Worm (Caenorhabditis elegans): ENCODE data around the gene K04A8.20.

K04A8.20 gene

ce11 chrV:6538323-6538722 is 10.9 kb upstream of the K04A8.20 start:
- no peak for TF ChIP-seq unc-39 (tag; optimal IDR thresholded peaks at IDR 0.05)
- TF ChIP-seq lim-7 (GFP tag; IDR thresholded peaks at IDR 0.05) = no peak
- no peak for TF ChIP-seq madf-9 (GFP tag; conservative IDR thresholded peaks at IDR 0.05)
- no peak for TF ChIP-seq F10B5.3 (tag; optimal IDR thresholded peaks at IDR 0.05)
- no peak for TF ChIP-seq ceh-62 (tag; optimal IDR thresholded peaks at IDR 0.05)
- TF ChIP-seq zip-11 (GFP tag; IDR thresholded peaks at IDR 0.05) = no peak
- TF ChIP-seq dpl-1 (GFP tag; optimal IDR thresholded peaks at IDR 0.05) = no peak
- no peak for TF ChIP-seq ceh-20 (GFP tag; IDR thresholded peaks at IDR 0.05)
- TF ChIP-seq snpc-4 (tag; optimal IDR thresholded peaks at IDR 0.05) = no peak
- TF ChIP-seq ceh-82 (tag; optimal IDR thresholded peaks at IDR 0.05) = no peak
- TF ChIP-seq lir-3 (tag; optimal IDR thresholded peaks at IDR 0.05) = no peak
- no peak for TF ChIP-seq dmd-6 (GFP tag; IDR thresholded peaks at IDR 0.05)
- TF ChIP-seq lin-38 (GFP tag; IDR thresholded peaks at IDR 0.05) = no peak
- TF ChIP-seq madf-5 (GFP tag; IDR thresholded peaks at IDR 0.05) = no peak
- TF ChIP-seq nhr-111 (GFP tag; optimal IDR thresholded peaks at IDR 0.05) = no peak
- TF ChIP-seq duxl-1 (tag; optimal IDR thresholded peaks at IDR 0.05; ENCODE audit: poor library complexity) = no peak
- TF ChIP-seq rbr-2 (tag; optimal IDR thresholded peaks at IDR 0.05) = peak; percentile 51
- no peak for TF ChIP-seq daf-19 (GFP tag; conservative IDR thresholded peaks at IDR 0.05)
- TF ChIP-seq D1046.2 (GFP tag; IDR thresholded peaks at IDR 0.05) = no peak
- no peak for TF ChIP-seq sdz-12 (GFP tag; optimal IDR thresholded peaks at IDR 0.05)
- no peak for TF ChIP-seq ceh-28 (tag; optimal IDR thresholded peaks at IDR 0.05)
- no peak for TF ChIP-seq daf-12 (tag; optimal IDR thresholded peaks at IDR 0.05)
- no peak for TF ChIP-seq T20F7.1 (GFP tag; optimal IDR thresholded peaks at IDR 0.05)
- no peak for TF ChIP-seq dmd-8 (GFP tag; IDR thresholded peaks at IDR 0.05)
- TF ChIP-seq F26F4.8 (GFP tag; conservative IDR thresholded peaks at IDR 0.05) = no peak
- no peak for TF ChIP-seq nhr-25 (tag; optimal IDR thresholded peaks at IDR 0.05; ENCODE audit: borderline replicate concordance, insufficient read depth)
- TF ChIP-seq spr-1 (tag; optimal IDR thresholded peaks at IDR 0.05) = no peak
- no peak for TF ChIP-seq set-16 (GFP tag; IDR thresholded peaks at IDR 0.05)
- no peak for TF ChIP-seq mes-2 (tag; optimal IDR thresholded peaks at IDR 0.05; ENCODE audit: poor library complexity, severe bottlenecking)
- TF ChIP-seq attf-4 (tag; optimal IDR thresholded peaks at IDR 0.05) = no peak
- TF ChIP-seq mep-1 (tag; optimal IDR thresholded peaks at IDR 0.05) = peak; percentile 6
- no peak for TF ChIP-seq zfp-2 (tag; optimal IDR thresholded peaks at IDR 0.05)
- TF ChIP-seq unc-62 (GFP tag; optimal IDR thresholded peaks at IDR 0.05 in 1 of 2) = peak in 1 of 2 experiments; percentile 89
- TF ChIP-seq unc-62 (tag; optimal IDR thresholded peaks at IDR 0.05) = no peak
- no peak for TF ChIP-seq hif-1 (tag; optimal IDR thresholded peaks at IDR 0.05)
- no peak for TF ChIP-seq spr-3 (GFP tag; optimal IDR thresholded peaks at IDR 0.05)
- TF ChIP-seq nhr-28 (tag; optimal IDR thresholded peaks at IDR 0.05) = no peak
- TF ChIP-seq zip-2 (tag; optimal IDR thresholded peaks at IDR 0.05) = no peak
- no peak for TF ChIP-seq lin-39 (tag; optimal IDR thresholded peaks at IDR 0.05)
- no peak for TF ChIP-seq lin-15B (tag; optimal IDR thresholded peaks at IDR 0.05)
- no peak for TF ChIP-seq tag-97 (GFP tag; IDR thresholded peaks at IDR 0.05)
- TF ChIP-seq daf-16 (GFP tag; optimal IDR thresholded peaks at IDR 0.05) = no peak
- peak; percentile 28 for TF ChIP-seq daf-16 (tag; optimal IDR thresholded peaks at IDR 0.05)
- no peak for TF ChIP-seq fkh-10 (GFP tag; optimal IDR thresholded peaks at IDR 0.05)
- 0 out of 2 replicates have a peak, but pooled peaks have one; percentile 58 for TF ChIP-seq egl-43 (GFP tag; IDR thresholded peaks at IDR 0.05)
- peak; percentile 3 for TF ChIP-seq hlh-11 (tag; optimal IDR thresholded peaks at IDR 0.05)
- no peak for TF ChIP-seq nhr-237 (tag; optimal IDR thresholded peaks at IDR 0.05)
- no peak for TF ChIP-seq mdl-1 (tag; optimal IDR thresholded peaks at IDR 0.05)
- no peak for TF ChIP-seq ZK337.2 (GFP tag; IDR thresholded peaks at IDR 0.05)
- peak; percentile 10 for TF ChIP-seq F37D6.2 (tag; optimal IDR thresholded peaks at IDR 0.05)
- TF ChIP-seq gei-8 (GFP tag; optimal IDR thresholded peaks at IDR 0.05) = no peak
- TF ChIP-seq snpc-1.2 (GFP tag; IDR thresholded peaks at IDR 0.05) = no peak
- no peak for TF ChIP-seq ctbp-1 (GFP tag; IDR thresholded peaks at IDR 0.05)

All from whole organism, L4 larva.